Worm (Caenorhabditis elegans) whole organism, early embryonic: Measurements from ENCODE around the gene frpr-17.

Source experiments
- B0310.2 ChIP-seq: sonication (generic microtip); optimal IDR thresholded peaks from 2 replicates; lab custom pipeline; 2016; ENCODE audit warnings: mild to moderate bottlenecking, missing genetic modification characterization, missing compliant biosample characterization
- aly-1 ChIP-seq: sonication (generic microtip); optimal IDR thresholded peaks from 2 replicates; lab custom pipeline; 2016; ENCODE audit warnings: missing genetic modification characterization, missing compliant biosample characterization
- ama-1 ChIP-seq: fragments of 150-350 bp; optimal IDR thresholded peaks from 2 replicates; lab custom pipeline; 2014
- ceh-13 ChIP-seq: fragments of 200-800 bp; sonication (Bioruptor generic); optimal IDR thresholded peaks from 2 replicates; lab custom pipeline; 2018; ENCODE audit warnings: mild to moderate bottlenecking, missing genetic modification characterization, missing compliant biosample characterization
- ets-7 ChIP-seq: sonication (generic microtip); optimal IDR thresholded peaks from 2 replicates; lab custom pipeline; 2016; ENCODE audit warnings: missing genotype, missing genetic modification characterization, missing compliant biosample characterization
- hmg-4 ChIP-seq: fragments of 200-800 bp; sonication (Bioruptor generic); optimal IDR thresholded peaks from 2 replicates; lab custom pipeline; 2018; ENCODE audit warnings: mild to moderate bottlenecking, missing genetic modification characterization, missing compliant biosample characterization
- hnd-1 ChIP-seq: sonication (generic microtip); optimal IDR thresholded peaks from 2 replicates; lab custom pipeline; 2016; ENCODE audit warnings: missing genetic modification characterization, missing compliant biosample characterization
- scrt-1 ChIP-seq: fragments of 200-800 bp; sonication (Bioruptor generic); IDR thresholded peaks from 2 replicates; pipeline ENCODE4 v1.3.6; 2022; ENCODE audit warnings: missing genetic modification characterization, missing compliant biosample characterization
- sea-1 ChIP-seq: fragments of 200-800 bp; sonication (Bioruptor generic); conservative IDR thresholded peaks from 2 replicates; pipeline ENCODE4 v1.3.6; 2022; ENCODE audit warnings: missing genetic modification characterization, missing compliant biosample characterization
- tbx-11 ChIP-seq: fragments of 200-800 bp; sonication (Bioruptor generic); IDR thresholded peaks from 2 replicates; pipeline ENCODE4 v1.3.6; 2022; ENCODE audit warnings: missing genetic modification characterization, missing compliant biosample characterization
- tra-4 ChIP-seq: sonication (generic microtip); optimal IDR thresholded peaks from 2 replicates; lab custom pipeline; 2017; ENCODE audit warnings: missing genetic modification characterization, missing compliant biosample characterization

ce11 chrX:14430436-14430835 is 24.5 kb downstream of the frpr-17 start:
- TF ChIP-seq aly-1 (tag; lab: Kevin White, UChicago) (no peak), ama-1 (lab: Kevin White, UChicago) (no peak), ets-7 (tag; lab: Kevin White, UChicago) (no peak), hmg-4 (no peak), hnd-1 (no peak), sea-1 (no peak), tbx-11 (no peak), tra-4 (no peak), scrt-1 (no peak), ceh-13 (GFP tag; lab: Kevin White, UChicago) (no peak), B0310.2 (tag; lab: Kevin White, UChicago) (no peak)
